Worm (Caenorhabditis elegans): ENCODE results near the gene ZK930.7.

Gene ZK930.7

DNA sequence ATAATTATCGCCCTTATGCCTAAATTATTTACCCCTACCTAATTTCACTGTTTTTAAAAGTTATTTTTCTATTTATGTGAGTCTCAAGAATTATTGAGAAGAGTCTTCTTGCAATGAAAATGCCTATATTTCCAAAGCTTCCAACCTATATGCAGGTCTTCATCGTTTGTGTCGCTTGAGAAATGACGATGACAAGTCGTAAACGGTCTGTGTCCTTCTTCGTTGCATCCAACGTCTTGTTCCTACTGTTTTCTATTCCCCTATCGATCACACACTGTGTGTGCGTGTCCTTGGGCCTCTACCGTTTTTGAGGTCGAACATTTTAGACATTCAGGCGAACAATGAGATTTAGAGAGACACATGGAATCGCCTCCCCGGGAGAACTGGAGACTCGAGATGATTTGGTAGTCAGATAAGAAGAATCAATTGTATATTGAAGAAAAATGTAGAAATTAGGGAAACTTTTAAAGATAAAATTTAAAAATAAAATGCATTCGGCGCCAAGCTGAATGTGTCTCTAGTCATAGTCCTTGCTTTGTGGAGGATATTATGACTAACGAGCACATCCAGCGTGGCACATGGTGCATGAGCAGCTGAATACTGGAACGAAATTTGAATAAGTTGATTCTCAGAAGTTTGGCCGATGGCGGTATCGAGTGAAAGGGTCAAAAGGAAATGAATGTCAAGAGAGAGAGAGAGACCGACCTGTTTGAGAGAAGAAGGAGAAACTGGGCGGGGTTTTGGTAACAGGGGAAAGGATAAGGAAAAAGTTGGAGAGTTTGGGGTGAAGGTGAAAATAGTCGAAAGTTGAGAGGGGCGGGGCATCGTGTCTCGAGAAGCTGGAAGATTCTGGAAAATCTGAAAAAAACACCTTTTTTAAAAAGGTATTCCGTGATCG lies 33.7 kb upstream of the ZK930.7 start (continued):
- TF ChIP-seq ama-1 (optimal IDR thresholded peaks at IDR 0.05) (peak; percentile 52), tra-1 (GFP tag; IDR thresholded peaks at IDR 0.05) (0 out of 2 replicates have a peak, but pooled peaks have one; percentile 12), ceh-62 (tag; optimal IDR thresholded peaks at IDR 0.05) (no peak), vab-7 (GFP tag; IDR thresholded peaks at IDR 0.05) (no peak), madf-5 (GFP tag; IDR thresholded peaks at IDR 0.05) (peak in 1 of 2 experiments; percentile 70; a peak in 1 of 4 replicates), F49E8.2 (tag; optimal IDR thresholded peaks at IDR 0.05; ENCODE audit: borderline replicate concordance) (peak; percentile 83), unc-130 (GFP tag; optimal IDR thresholded peaks at IDR 0.05) (peak; percentile 34), unc-62 (GFP tag; optimal IDR thresholded peaks at IDR 0.05 in 1 of 2) (peak in 1 of 2 experiments; percentile 60), unc-62 (tag; optimal IDR thresholded peaks at IDR 0.05) (no peak), aly-2 (tag; optimal IDR thresholded peaks at IDR 0.05) (peak; percentile 98), lin-38 (GFP tag; IDR thresholded peaks at IDR 0.05) (peak; percentile 75), mes-2 (tag; optimal IDR thresholded peaks at IDR 0.05; ENCODE audit: poor library complexity, severe bottlenecking) (peak; percentile 32), lsy-2 (tag; optimal IDR thresholded peaks at IDR 0.05) (peak; percentile 13 to 20), hmg-1.1 (GFP tag; IDR thresholded peaks at IDR 0.05) (no peak), zfp-3 (GFP tag; conservative IDR thresholded peaks at IDR 0.05) (no peak), arid-1 (GFP tag; conservative IDR thresholded peaks at IDR 0.05) (peak; percentile 52; the same call in 1 of the 2 replicates), fkh-10 (GFP tag; optimal IDR thresholded peaks at IDR 0.05) (no peak)

DNA sequence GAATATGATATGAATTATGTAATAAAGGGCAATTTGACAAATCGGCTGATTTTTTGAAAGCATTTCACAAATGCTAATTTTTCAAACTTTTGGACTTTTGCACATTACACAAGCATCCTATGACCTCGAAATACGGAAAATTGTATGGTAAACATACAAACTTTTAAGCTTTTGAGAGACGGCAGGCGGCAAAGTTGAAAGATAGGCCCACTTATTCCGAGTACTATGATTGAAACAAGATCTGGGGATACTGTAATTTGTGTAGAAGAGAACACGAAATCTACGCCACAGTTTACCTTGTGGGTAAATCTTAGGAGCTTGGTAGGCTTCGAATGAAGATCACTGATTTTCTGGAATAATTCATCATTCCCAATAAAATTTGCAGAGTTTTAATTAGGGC lies 30.8 kb upstream of the ZK930.7 start, which contains the start of gene ZK930.6:
ZK930.6 (plus strand) TSS at position 301 of the 400 bp plus-strand sequence.
- TF ChIP-seq spr-3 (GFP tag; optimal IDR thresholded peaks at IDR 0.05) (no peak), cey-2 (tag; optimal IDR thresholded peaks at IDR 0.05; ENCODE audit: borderline replicate concordance, insufficient read depth) (no peak), aly-2 (tag; optimal IDR thresholded peaks at IDR 0.05) (no peak), hmg-1.1 (GFP tag; IDR thresholded peaks at IDR 0.05) (no peak), ceh-82 (tag; optimal IDR thresholded peaks at IDR 0.05) (no peak), lin-38 (GFP tag; IDR thresholded peaks at IDR 0.05) (no peak), mxl-3 (GFP tag; optimal IDR thresholded peaks at IDR 0.05) (no peak), pqm-1 (tag; optimal IDR thresholded peaks at IDR 0.05) (no peak), dmd-6 (GFP tag; IDR thresholded peaks at IDR 0.05) (no peak), ceh-20 (GFP tag; IDR thresholded peaks at IDR 0.05) (no peak), saeg-2 (GFP tag; IDR thresholded peaks at IDR 0.05) (no peak), fos-1 (tag; optimal IDR thresholded peaks at IDR 0.05) (no peak), ctbp-1 (GFP tag; IDR thresholded peaks at IDR 0.05) (no peak), snpc-4 (tag; optimal IDR thresholded peaks at IDR 0.05) (no peak), F37D6.2 (tag; optimal IDR thresholded peaks at IDR 0.05) (no peak), Y48G9A.11 (GFP tag; IDR thresholded peaks at IDR 0.05) (no peak), dpl-1 (GFP tag; optimal IDR thresholded peaks at IDR 0.05) (no peak), ZK337.2 (GFP tag; IDR thresholded peaks at IDR 0.05) (no peak), spr-1 (tag; optimal IDR thresholded peaks at IDR 0.05) (no peak)

DNA sequence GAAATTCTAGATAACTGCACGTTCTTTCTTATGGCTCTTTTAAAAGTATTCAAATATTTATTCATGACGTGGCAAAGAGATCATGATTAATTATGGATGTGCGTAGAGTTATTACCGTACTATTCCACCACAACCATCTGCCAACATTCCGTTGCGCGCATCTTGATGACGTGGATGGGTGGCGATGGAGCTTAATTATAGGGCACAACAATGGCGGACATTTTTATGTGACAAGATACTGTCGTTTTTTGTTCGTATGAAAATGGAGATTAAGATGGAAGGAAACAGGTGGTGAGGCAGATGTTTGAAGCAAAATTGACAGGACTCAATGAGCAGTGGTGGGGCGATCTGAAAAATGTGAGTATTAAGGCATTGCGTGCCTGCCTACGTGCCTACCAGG lies 26.7 kb upstream of the ZK930.7 start:
- TF ChIP-seq ceh-44 (GFP tag; IDR thresholded peaks at IDR 0.05): no peak
- peak in 1 of 2 experiments; percentile 14 for TF ChIP-seq unc-62 (GFP tag; optimal IDR thresholded peaks at IDR 0.05 in 1 of 2)
- TF ChIP-seq unc-62 (tag; optimal IDR thresholded peaks at IDR 0.05): no peak

ce11 chrII:11888150-11888549 lies 26.3 kb upstream of the ZK930.7 start:
- no peak for TF ChIP-seq nhr-237 (tag; optimal IDR thresholded peaks at IDR 0.05)
- no peak for TF ChIP-seq ZK546.5 (tag; optimal IDR thresholded peaks at IDR 0.05)
- TF ChIP-seq lin-39 (tag; optimal IDR thresholded peaks at IDR 0.05): no peak
- TF ChIP-seq gei-8 (GFP tag; optimal IDR thresholded peaks at IDR 0.05): no peak
- no peak for TF ChIP-seq zip-11 (GFP tag; IDR thresholded peaks at IDR 0.05)
- no peak for TF ChIP-seq ces-1 (GFP tag; optimal IDR thresholded peaks at IDR 0.05)
- TF ChIP-seq zip-2 (tag; optimal IDR thresholded peaks at IDR 0.05): no peak
- TF ChIP-seq ZK337.2 (GFP tag; IDR thresholded peaks at IDR 0.05): no peak
- TF ChIP-seq mxl-3 (GFP tag; optimal IDR thresholded peaks at IDR 0.05): no peak
- no peak for TF ChIP-seq dve-1 (tag; optimal IDR thresholded peaks at IDR 0.05; ENCODE audit: insufficient read depth)
- no peak for TF ChIP-seq spr-1 (tag; optimal IDR thresholded peaks at IDR 0.05)
- TF ChIP-seq dmd-8 (GFP tag; IDR thresholded peaks at IDR 0.05): no peak

All from whole organism, L4 larva.